Worm (Caenorhabditis elegans): Measurements from ENCODE around the gene lon-2.

- no peak for TF ChIP-seq unc-130 (tag; optimal IDR thresholded peaks at IDR 0.05)
- no peak for TF ChIP-seq lsy-2 (tag; optimal IDR thresholded peaks at IDR 0.05)
- no peak for TF ChIP-seq aly-2 (tag; optimal IDR thresholded peaks at IDR 0.05)
- TF ChIP-seq sox-4 (tag; optimal IDR thresholded peaks at IDR 0.05) = no peak
- no peak for TF ChIP-seq zag-1 (tag; optimal IDR thresholded peaks at IDR 0.05)
- no peak for TF ChIP-seq C34B4.2 (tag; optimal IDR thresholded peaks at IDR 0.05)
Observed at ce11 chrX:4759718-4760117, 10.8 kb upstream of the lon-2 start.

Data from whole organism, L1 larva.